Fruit fly (Drosophila melanogaster): ENCODE data around the gene OtopLa.

OtopLa gene

DNA sequence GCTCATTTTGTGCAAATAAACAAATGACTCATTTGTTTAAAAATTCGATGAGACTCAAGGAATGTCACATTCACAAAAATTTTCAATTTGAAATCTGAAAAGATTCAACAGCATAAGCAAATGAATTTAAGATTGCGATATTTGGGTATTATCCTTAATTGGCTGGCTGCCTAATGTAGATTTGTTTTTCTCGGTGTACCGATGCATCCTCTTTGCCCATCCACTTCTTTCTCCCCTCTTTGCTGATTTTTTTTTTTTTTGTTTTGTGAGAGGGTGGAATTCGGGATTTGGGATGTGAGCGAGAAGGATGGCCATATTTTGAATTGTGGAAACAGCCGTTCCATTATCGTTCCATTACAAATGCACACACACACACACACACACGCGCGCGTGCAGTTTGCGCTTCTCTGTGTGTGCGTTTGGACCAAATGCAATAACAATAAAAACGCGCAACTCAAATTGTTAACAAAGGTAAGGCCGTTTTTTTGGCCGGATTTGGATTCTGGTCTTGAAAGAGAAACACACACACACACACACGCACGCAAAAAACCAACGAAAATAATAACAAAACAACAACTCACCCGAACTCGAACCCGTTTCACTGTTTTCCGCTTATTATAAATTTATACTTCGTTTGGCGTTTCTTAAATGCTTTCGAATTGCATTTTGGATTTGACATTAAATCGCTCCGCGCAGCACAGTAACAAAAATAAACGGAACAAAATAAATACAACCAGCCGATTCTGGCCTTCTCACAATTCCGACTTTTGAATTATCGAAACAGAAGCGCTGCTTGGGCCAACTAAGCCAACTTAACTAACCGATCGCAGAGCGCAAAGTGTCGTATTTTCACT, 31.0 kb upstream of the OtopLa start (continued):
- TF ChIP-seq row (GFP tag; IDR thresholded peaks at IDR 0.05) (peak; percentile 48; the same call in 1 of the 3 replicates), al (GFP tag; IDR thresholded peaks at IDR 0.05) (no peak), Myb (GFP tag; optimal IDR thresholded peaks at IDR 0.05) (no peak), fd64A (GFP tag; optimal IDR thresholded peaks at IDR 0.05) (no peak), CG1832 (GFP tag; optimal IDR thresholded peaks at IDR 0.05) (no peak), stc (GFP tag; IDR thresholded peaks at IDR 0.05) (no peak), CG12219 (GFP tag; optimal IDR thresholded peaks at IDR 0.05) (peak; percentile 26), CG6791 (GFP tag; IDR thresholded peaks at IDR 0.05; ENCODE audit: partially characterized antibody) (no peak), z (GFP tag; IDR thresholded peaks at IDR 0.05) (no peak), CG10321 (GFP tag; IDR thresholded peaks at IDR 0.05) (0 out of 2 replicates have a peak, but pooled peaks have one; percentile 10), Antp (GFP tag; optimal IDR thresholded peaks at IDR 0.05) (peak; percentile 51), sqz (GFP tag; optimal IDR thresholded peaks at IDR 0.05) (peak; percentile 88), CG3995 (GFP tag; optimal IDR thresholded peaks at IDR 0.05) (no peak), Jarid2 (GFP tag; optimal IDR thresholded peaks at IDR 0.05) (peak; percentile 6), CG15601 (tag; optimal IDR thresholded peaks at IDR 0.05) (peak; percentile 43), Kr (GFP tag; optimal IDR thresholded peaks at IDR 0.05) (no peak), ftz-f1 (GFP tag; optimal IDR thresholded peaks at IDR 0.05) (no peak), toy (GFP tag; IDR thresholded peaks at IDR 0.05) (no peak), CG17912 (GFP tag; optimal IDR thresholded peaks at IDR 0.05) (no peak), lov (optimal IDR thresholded peaks at IDR 0.05) (no peak), lov (GFP tag; IDR thresholded peaks at IDR 0.05) (no peak), hb (GFP tag; IDR thresholded peaks at IDR 0.05; ENCODE audit: partially characterized antibody) (no peak), Ptx1 (GFP tag; IDR thresholded peaks at IDR 0.05) (no peak; the same call in 1 of the 2 replicates), tup (GFP tag; optimal IDR thresholded peaks at IDR 0.05) (no peak), CG8478 (optimal IDR thresholded peaks at IDR 0.05) (no peak), CG8924 (tag; optimal IDR thresholded peaks at IDR 0.05) (peak; percentile 52), gt (GFP tag; IDR thresholded peaks at IDR 0.05) (no peak), salm (tag; optimal IDR thresholded peaks at IDR 0.05) (no peak), CG3838 (GFP tag; optimal IDR thresholded peaks at IDR 0.05) (no peak), h (optimal IDR thresholded peaks at IDR 0.05) (no peak), Opbp (GFP tag; IDR thresholded peaks at IDR 0.05; ENCODE audit: partially characterized antibody) (no peak), CG11696 (GFP tag; IDR thresholded peaks at IDR 0.05) (no peak), CG13775 (GFP tag; optimal IDR thresholded peaks at IDR 0.05) (peak; percentile 33), CG30431 (GFP tag; optimal IDR thresholded peaks at IDR 0.05) (peak; percentile 51), CHES-1-like (GFP tag; optimal IDR thresholded peaks at IDR 0.05) (no peak), CG11085 (GFP tag; IDR thresholded peaks at IDR 0.05) (no peak), Sry-β (GFP tag; optimal IDR thresholded peaks at IDR 0.05) (no peak), dpn (GFP tag; optimal IDR thresholded peaks at IDR 0.05) (peak; percentile 48 to 49), pb (GFP tag; optimal IDR thresholded peaks at IDR 0.05) (no peak), ATbp (GFP tag; optimal IDR thresholded peaks at IDR 0.05) (peak; percentile 65), kay (GFP tag; optimal IDR thresholded peaks at IDR 0.05) (peak; percentile 39), chm (GFP tag; IDR thresholded peaks at IDR 0.05) (peak; percentile 24; the same call in 1 of the 2 replicates), ara (GFP tag; IDR thresholded peaks at IDR 0.05) (0 out of 2 replicates have a peak, but pooled peaks have one; percentile 46), tx (GFP tag; optimal IDR thresholded peaks at IDR 0.05) (peak; percentile 6), zfh2 (GFP tag; optimal IDR thresholded peaks at IDR 0.05) (no peak), wek (GFP tag; optimal IDR thresholded peaks at IDR 0.05) (no peak), CG17186 (GFP tag; optimal IDR thresholded peaks at IDR 0.05) (no peak), CG8290 (GFP tag; optimal IDR thresholded peaks at IDR 0.05) (peak; percentile 5), CG8290 (tag; optimal IDR thresholded peaks at IDR 0.05) (no peak), D19B (GFP tag; optimal IDR thresholded peaks at IDR 0.05) (no peak), tio (GFP tag; optimal IDR thresholded peaks at IDR 0.05) (no peak)
